Worm (Caenorhabditis elegans): ENCODE data around the gene F33G12.7.

F33G12.7 gene

DNA sequence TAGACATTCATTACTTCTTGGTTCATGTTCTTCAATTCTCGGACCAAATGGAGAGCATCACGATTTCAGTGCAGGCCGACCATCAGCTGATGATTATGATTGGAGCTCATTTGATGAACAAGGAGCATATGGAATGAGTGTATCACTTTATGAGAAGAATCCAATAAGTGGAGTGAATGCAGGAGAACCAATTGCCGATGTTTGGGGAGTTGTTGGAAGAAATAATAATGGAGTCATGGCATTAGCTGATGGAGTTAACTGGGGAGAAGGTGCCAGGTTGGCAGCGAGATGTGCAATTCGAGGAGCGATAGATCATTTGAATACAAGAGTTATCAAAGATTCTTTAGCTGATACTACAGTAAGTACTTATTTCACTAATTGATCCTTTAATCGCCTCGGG, 10.3 kb upstream of the F33G12.7 start:
- TF ChIP-seq elt-3 (tag; optimal IDR thresholded peaks at IDR 0.05) (no peak), ceh-16 (tag; optimal IDR thresholded peaks at IDR 0.05) (no peak), fos-1 (tag; optimal IDR thresholded peaks at IDR 0.05) (no peak), ZK546.5 (tag; optimal IDR thresholded peaks at IDR 0.05) (no peak), nhr-12 (tag; optimal IDR thresholded peaks at IDR 0.05) (no peak), peb-1 (tag; optimal IDR thresholded peaks at IDR 0.05) (no peak), elt-1 (tag; optimal IDR thresholded peaks at IDR 0.05) (no peak), gmeb-1 (tag; optimal IDR thresholded peaks at IDR 0.05) (no peak), sma-9 (GFP tag; optimal IDR thresholded peaks at IDR 0.05) (no peak), sma-9 (tag; optimal IDR thresholded peaks at IDR 0.05) (no peak), nhr-129 (tag; optimal IDR thresholded peaks at IDR 0.05) (no peak), mdl-1 (tag; optimal IDR thresholded peaks at IDR 0.05) (no peak), nhr-237 (tag; optimal IDR thresholded peaks at IDR 0.05) (no peak), blmp-1 (tag; optimal IDR thresholded peaks at IDR 0.05; ENCODE audit: insufficient read depth) (no peak), ceh-82 (tag; optimal IDR thresholded peaks at IDR 0.05) (no peak), lin-39 (tag; optimal IDR thresholded peaks at IDR 0.05) (no peak), sem-4 (tag; optimal IDR thresholded peaks at IDR 0.05) (no peak), unc-55 (GFP tag; optimal IDR thresholded peaks at IDR 0.05) (no peak), unc-39 (tag; optimal IDR thresholded peaks at IDR 0.05) (no peak), lin-11 (tag; optimal IDR thresholded peaks at IDR 0.05) (no peak)

DNA sequence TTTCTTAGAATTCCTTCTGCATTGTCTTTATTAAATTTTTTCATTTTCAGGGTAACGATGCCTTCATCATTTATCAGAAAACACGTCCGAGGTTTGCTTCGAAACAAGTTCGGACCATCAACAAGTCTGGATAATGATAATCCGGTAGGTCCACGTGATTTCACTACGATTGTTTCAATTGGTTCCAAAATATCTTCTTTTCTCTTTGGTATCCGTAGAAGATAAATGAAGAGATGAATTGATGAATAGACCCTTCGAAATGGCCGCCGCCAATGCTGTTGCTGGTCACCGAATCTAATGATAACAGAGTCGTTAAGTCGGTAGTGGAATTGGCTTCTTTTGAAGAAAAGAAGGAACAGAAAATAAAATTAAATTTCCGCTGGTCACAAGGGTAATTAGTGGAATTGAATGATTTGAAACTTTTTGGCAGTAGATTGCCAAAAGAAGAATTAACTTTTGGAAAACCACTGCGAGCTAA, 9.4 kb upstream of the F33G12.7 start, which contains the start of gene F33G12.6:
Gene F33G12.6, plus strand, starts transcription at position 51 of the 478 bp plus-strand sequence.
- peak; percentile 28 for TF ChIP-seq nhr-129 (tag; optimal IDR thresholded peaks at IDR 0.05)
- TF ChIP-seq mab-5 (tag; optimal IDR thresholded peaks at IDR 0.05): no peak
- no peak for TF ChIP-seq sem-4 (tag; optimal IDR thresholded peaks at IDR 0.05)
- TF ChIP-seq lsy-2 (tag; optimal IDR thresholded peaks at IDR 0.05): peak in 1 of 2 experiments; percentile 31
- no peak for TF ChIP-seq ZK546.5 (tag; optimal IDR thresholded peaks at IDR 0.05)
- TF ChIP-seq nhr-11 (tag; optimal IDR thresholded peaks at IDR 0.05): no peak
- no peak for TF ChIP-seq mbf-1 (tag; optimal IDR thresholded peaks at IDR 0.05)
- TF ChIP-seq nhr-12 (tag; optimal IDR thresholded peaks at IDR 0.05): no peak
- no peak for TF ChIP-seq ceh-82 (tag; optimal IDR thresholded peaks at IDR 0.05)
- TF ChIP-seq Y55F3AM.14 (GFP tag; optimal IDR thresholded peaks at IDR 0.05): no peak
- no peak for TF ChIP-seq blmp-1 (tag; optimal IDR thresholded peaks at IDR 0.05; ENCODE audit: insufficient read depth)
- TF ChIP-seq crh-2 (tag; optimal IDR thresholded peaks at IDR 0.05): no peak
- TF ChIP-seq nhr-25 (tag; optimal IDR thresholded peaks at IDR 0.05): no peak
- no peak for TF ChIP-seq ztf-4 (tag; optimal IDR thresholded peaks at IDR 0.05)
- TF ChIP-seq F13H6.1 (tag; optimal IDR thresholded peaks at IDR 0.05): no peak
- no peak for TF ChIP-seq lin-39 (tag; optimal IDR thresholded peaks at IDR 0.05)

DNA sequence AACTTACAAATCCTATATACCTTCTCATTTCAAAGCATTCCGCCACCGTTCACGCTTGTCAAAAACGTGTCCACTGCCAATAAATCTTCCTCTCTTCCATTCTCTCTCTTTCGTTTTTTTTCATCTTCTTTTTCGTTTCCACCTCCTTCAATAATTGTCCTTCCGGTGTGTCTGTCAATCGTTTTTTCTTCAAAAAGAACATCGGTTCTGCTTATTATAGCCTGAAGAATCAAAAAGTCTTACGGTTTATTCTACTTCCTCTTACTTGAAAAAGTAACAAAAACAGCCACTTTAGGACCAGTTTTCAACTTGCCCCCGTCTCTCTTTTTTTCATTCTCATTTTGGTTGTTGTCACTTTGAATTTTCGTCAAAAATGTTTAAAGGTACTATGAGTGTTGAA, 8.8 kb upstream of the F33G12.7 start:
- TF ChIP-seq sma-3 (GFP tag; optimal IDR thresholded peaks at IDR 0.05) (peak; percentile 21), alr-1 (tag; optimal IDR thresholded peaks at IDR 0.05) (no peak), lsy-2 (tag; optimal IDR thresholded peaks at IDR 0.05) (peak in 1 of 2 experiments; percentile 29), R02D3.7 (tag; optimal IDR thresholded peaks at IDR 0.05) (no peak), elt-1 (tag; optimal IDR thresholded peaks at IDR 0.05) (no peak), mab-5 (tag; optimal IDR thresholded peaks at IDR 0.05) (peak; percentile 62), egl-27 (tag; optimal IDR thresholded peaks at IDR 0.05) (peak; percentile 28), nhr-11 (tag; optimal IDR thresholded peaks at IDR 0.05) (no peak), C34F6.9 (tag; optimal IDR thresholded peaks at IDR 0.05) (peak; percentile 2), crh-2 (tag; optimal IDR thresholded peaks at IDR 0.05) (peak; percentile 64), nhr-129 (tag; optimal IDR thresholded peaks at IDR 0.05) (peak; percentile 5), elt-3 (tag; optimal IDR thresholded peaks at IDR 0.05) (no peak), sma-9 (GFP tag; optimal IDR thresholded peaks at IDR 0.05) (peak; percentile 19), sma-9 (tag; optimal IDR thresholded peaks at IDR 0.05) (no peak), nhr-77 (tag; optimal IDR thresholded peaks at IDR 0.05) (no peak), blmp-1 (tag; optimal IDR thresholded peaks at IDR 0.05; ENCODE audit: insufficient read depth) (peak; percentile 22), F13H6.1 (tag; optimal IDR thresholded peaks at IDR 0.05) (peak; percentile 11), nhr-25 (tag; optimal IDR thresholded peaks at IDR 0.05) (peak; percentile 84), nhr-6 (tag; optimal IDR thresholded peaks at IDR 0.05) (peak; percentile 4), sem-4 (tag; optimal IDR thresholded peaks at IDR 0.05) (peak; percentile 31)

DNA sequence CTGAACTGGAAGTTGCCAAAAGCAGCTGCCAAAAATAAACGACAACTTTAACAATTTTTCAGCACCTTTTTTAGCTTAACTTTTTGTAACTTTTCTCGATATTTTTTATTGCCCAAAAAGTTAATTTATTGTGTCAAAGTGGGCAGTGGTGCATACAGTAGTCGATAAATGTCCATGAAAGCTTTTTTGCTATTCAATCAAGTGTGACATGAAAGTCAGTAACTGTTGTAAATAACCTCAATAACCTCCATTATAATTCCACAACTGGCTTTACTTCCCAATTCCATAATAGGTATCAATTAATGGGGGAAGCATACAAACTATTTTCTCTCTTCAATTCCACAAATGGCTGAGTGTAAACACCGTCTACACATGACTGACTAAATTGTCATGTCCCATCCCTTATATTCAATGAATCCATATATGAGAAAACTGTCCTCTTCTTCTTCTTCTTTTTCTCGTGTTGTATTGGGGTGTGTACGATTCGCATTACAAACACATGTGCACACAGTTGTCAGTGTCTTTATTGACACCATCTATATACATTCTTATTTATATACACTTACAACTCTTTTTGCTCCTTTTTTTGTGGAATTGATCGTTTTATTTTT, 7.8 kb upstream of the F33G12.7 start:
- TF ChIP-seq nhr-21 (tag; optimal IDR thresholded peaks at IDR 0.05) (no peak), lin-13 (GFP tag; optimal IDR thresholded peaks at IDR 0.05) (no peak), gmeb-1 (tag; optimal IDR thresholded peaks at IDR 0.05) (no peak), mab-5 (tag; optimal IDR thresholded peaks at IDR 0.05) (no peak), elt-3 (tag; optimal IDR thresholded peaks at IDR 0.05) (no peak), nhr-129 (tag; optimal IDR thresholded peaks at IDR 0.05) (peak; percentile 54), unc-62 (GFP tag; optimal IDR thresholded peaks at IDR 0.05) (no peak), egl-27 (tag; optimal IDR thresholded peaks at IDR 0.05) (no peak), ZK546.5 (tag; optimal IDR thresholded peaks at IDR 0.05) (no peak), F13H6.1 (tag; optimal IDR thresholded peaks at IDR 0.05) (no peak), Y55F3AM.14 (GFP tag; optimal IDR thresholded peaks at IDR 0.05) (no peak), nhr-237 (tag; optimal IDR thresholded peaks at IDR 0.05) (no peak), ama-1 (optimal IDR thresholded peaks at IDR 0.05) (no peak), ztf-1 (GFP tag; conservative IDR thresholded peaks at IDR 0.05) (no peak), C34F6.9 (tag; optimal IDR thresholded peaks at IDR 0.05) (peak; percentile 13), nhr-25 (tag; optimal IDR thresholded peaks at IDR 0.05) (no peak)

Data from whole organism, L2 larva.